Fruit fly (Drosophila melanogaster) whole organism, pupa: ENCODE measurements around the gene Max.

Experiments used
- CG13204 ChIP-seq: fragments of 200-800 bp; sonication (Bioruptor generic); optimal IDR thresholded peaks from 2 replicates; lab custom pipeline; 2018; ENCODE audit warnings: missing biosample characterization, mild to moderate bottlenecking, missing genetic modification characterization, moderate library complexity
- EcR ChIP-seq: fragments of 200-800 bp; sonication (Bioruptor generic); optimal IDR thresholded peaks from 3 replicates; lab custom pipeline; 2019; ENCODE audit warnings: missing biosample characterization, missing genetic modification characterization, mild to moderate bottlenecking, moderate library complexity, missing genetic modification reagents

DNA sequence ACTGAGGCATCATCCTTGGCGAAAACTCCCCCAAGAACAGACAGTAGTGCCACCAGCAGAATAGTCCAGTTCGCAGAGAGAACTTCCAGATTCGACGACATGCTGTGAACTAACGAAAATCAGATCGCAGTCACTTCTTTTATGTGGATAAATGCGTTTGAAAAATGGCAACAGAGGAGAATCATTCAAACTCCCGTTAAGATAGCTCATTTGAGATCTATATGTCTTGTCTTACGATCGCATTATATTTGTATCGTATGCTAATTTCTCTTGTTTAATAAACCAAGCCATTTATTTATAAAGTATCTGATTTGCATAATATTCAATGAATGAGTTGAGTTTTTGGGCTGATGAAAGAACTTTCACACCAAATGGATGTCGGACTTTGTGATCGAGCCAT lies 16.7 kb upstream of the Max start, which contains the start of gene CG14089:
- TF ChIP-seq EcR (no peak), CG13204 (GFP tag; lab: Kevin White, UChicago) (no peak)
